Worm (Caenorhabditis elegans) whole organism, dauer: ENCODE data around the gene ZC262.7.
"Not testable (repeated sequence)": the region's sequence is repeated elsewhere in the genome, so short reads cannot be mapped to it uniquely, and the experiment has no call there.

Experiments used
- unc-62 ChIP-seq: sonication (generic microtip); optimal IDR thresholded peaks from 2 replicates; lab custom pipeline; 2017; ENCODE audit warnings: missing biosample characterization, missing genetic modification reagents, missing genetic modification characterization

ZC262.7 gene

ce11 chrIII:8344283-8344682 is at the start of gene ZC262.7:
TSS of gene ZC262.7 (minus strand) at chrIII:8344336.
- not testable (repeated sequence) for TF ChIP-seq unc-62 (GFP tag; lab: Kevin White, UChicago)

ce11 chrIII:8392307-8392706 is 48.2 kb upstream of the ZC262.7 start:
- TF ChIP-seq unc-62 (GFP tag; lab: Kevin White, UChicago), result no peak

ce11 chrIII:8389539-8389938 is 45.4 kb upstream of the ZC262.7 start, which contains the start of gene ZK353.4:
TSS of gene ZK353.4 (minus strand) at chrIII:8389639.
- TF ChIP-seq unc-62 (GFP tag; lab: Kevin White, UChicago), result no peak

ce11 chrIII:8380645-8381044 is 36.5 kb upstream of the ZC262.7 start, which contains the start of gene R05D3.12:
TSS of gene R05D3.12 (plus strand) at chrIII:8380945.
- TF ChIP-seq unc-62 (GFP tag; lab: Kevin White, UChicago), result no peak

ce11 chrIII:8375000-8375399 is 30.9 kb upstream of the ZC262.7 start, which contains the start of gene met-2:
TSS of gene met-2 (plus strand) at chrIII:8375300.
- TF ChIP-seq unc-62 (GFP tag; lab: Kevin White, UChicago), result no peak

ce11 chrIII:8371595-8372305 is 27.6 kb upstream of the ZC262.7 start, which contains the start of gene lmbr-1:
TSS of gene lmbr-1 (plus strand) at chrIII:8372255.
- TF ChIP-seq unc-62 (GFP tag; lab: Kevin White, UChicago), result no peak

- TF ChIP-seq unc-62 (GFP tag; lab: Kevin White, UChicago), result no peak
Measured at ce11 chrIII:8370846-8371257, 26.7 kb upstream of the ZC262.7 start.

- no peak for TF ChIP-seq unc-62 (GFP tag; lab: Kevin White, UChicago)
Measured at ce11 chrIII:8370188-8370587, 26.1 kb upstream of the ZC262.7 start.

- no peak for TF ChIP-seq unc-62 (GFP tag; lab: Kevin White, UChicago)
Measured at ce11 chrIII:8369172-8369571, 25.0 kb upstream of the ZC262.7 start.

ce11 chrIII:8368619-8369018 is 24.5 kb upstream of the ZC262.7 start, which contains the start of gene R05D3.9:
TSS of gene R05D3.9 (minus strand) at chrIII:8368719.
- no peak for TF ChIP-seq unc-62 (GFP tag; lab: Kevin White, UChicago)

- TF ChIP-seq unc-62 (GFP tag; lab: Kevin White, UChicago), result no peak
Measured at ce11 chrIII:8363253-8364061, 19.3 kb upstream of the ZC262.7 start, which contains the start of gene R05D3.3. TSS of gene R05D3.3 (plus strand) at chrIII:8364011.

ce11 chrIII:8358213-8358672 is 14.1 kb upstream of the ZC262.7 start, which contains the start of the genes R05D3.8 and rfp-1:
TSS of gene R05D3.8 (minus strand) at chrIII:8358327.
TSS of gene rfp-1 (plus strand) at chrIII:8358622.
- no peak for TF ChIP-seq unc-62 (GFP tag; lab: Kevin White, UChicago)

- TF ChIP-seq unc-62 (GFP tag; lab: Kevin White, UChicago), result no peak
Measured at ce11 chrIII:8356407-8356881, 12.3 kb upstream of the ZC262.7 start.

ce11 chrIII:8355462-8355815 is 11.3 kb upstream of the ZC262.7 start:
- TF ChIP-seq unc-62 (GFP tag; lab: Kevin White, UChicago), result no peak

ce11 chrIII:8354644-8355461 is 10.7 kb upstream of the ZC262.7 start, which contains the start of gene unc-116:
TSS of gene unc-116 (minus strand) at chrIII:8355174.
- TF ChIP-seq unc-62 (GFP tag; lab: Kevin White, UChicago), result no peak
